Worm (Caenorhabditis elegans): ENCODE results near the gene W04D12.1.

DNA sequence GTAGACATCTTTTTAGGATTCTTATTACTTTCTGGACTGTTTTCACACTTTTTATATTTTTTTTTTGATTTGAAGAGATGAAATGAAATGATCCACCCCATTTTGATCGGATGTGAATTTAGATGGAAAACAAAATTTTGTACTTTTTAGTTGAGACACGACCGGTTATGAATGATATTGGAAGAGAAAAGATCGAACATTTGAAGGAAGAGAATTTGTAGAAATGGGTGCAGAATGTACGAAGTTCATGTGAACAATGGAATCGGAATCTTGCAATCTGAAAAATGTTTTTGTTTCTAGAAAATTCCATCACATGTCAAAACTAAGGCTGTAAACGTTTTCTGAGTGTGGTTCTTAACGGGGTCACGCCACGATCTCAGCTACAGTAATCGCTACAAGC, 46.1 kb downstream of the W04D12.1 start, which contains the start of gene F01F1.14:
- TF ChIP-seq blmp-1 (tag; optimal IDR thresholded peaks at IDR 0.05) (no peak), bed-3 (GFP tag; optimal IDR thresholded peaks at IDR 0.05) (no peak), elt-1 (tag; optimal IDR thresholded peaks at IDR 0.05; ENCODE audit: borderline replicate concordance, insufficient read depth) (no peak), nhr-28 (tag; optimal IDR thresholded peaks at IDR 0.05) (no peak), lsy-2 (tag; optimal IDR thresholded peaks at IDR 0.05) (no peak), nhr-76 (tag; optimal IDR thresholded peaks at IDR 0.05) (no peak), nhr-12 (tag; optimal IDR thresholded peaks at IDR 0.05) (no peak), unc-62 (GFP tag; optimal IDR thresholded peaks at IDR 0.05) (no peak), mab-5 (tag; optimal IDR thresholded peaks at IDR 0.05) (no peak)

Measured in whole organism, mixed stage, embryonic.